Worm (Caenorhabditis elegans) whole organism, mixed stage, embryonic: ENCODE data around the gene R07B7.6.

ENCODE experiments used
- M03D4.4 ChIP-seq: sonication (generic microtip); optimal IDR thresholded peaks from 2 replicates; lab custom pipeline; 2017; ENCODE audit warnings: mild to moderate bottlenecking, missing genetic modification characterization, missing compliant biosample characterization
- bed-3 ChIP-seq: fragments of 200-800 bp; sonication (Bioruptor generic); optimal IDR thresholded peaks from 3 replicates; lab custom pipeline; 2018; ENCODE audit warnings: mild to moderate bottlenecking, missing genetic modification characterization, moderate library complexity, missing compliant biosample characterization
- blmp-1 ChIP-seq: fragments of 150-350 bp; optimal IDR thresholded peaks from 2 replicates; lab custom pipeline; 2014; ENCODE audit warnings: missing biosample characterization, missing genetic modification characterization
- ceh-43 ChIP-seq: fragments of 200-800 bp; sonication (Bioruptor generic); optimal IDR thresholded peaks from 2 replicates; lab custom pipeline; 2018; ENCODE audit warnings: mild to moderate bottlenecking, missing genetic modification characterization, moderate library complexity, missing compliant biosample characterization
- ceh-83 ChIP-seq: fragments of 200-800 bp; sonication (Bioruptor generic); optimal IDR thresholded peaks from 2 replicates; lab custom pipeline; 2018; ENCODE audit warnings: mild to moderate bottlenecking, missing genetic modification characterization, missing compliant biosample characterization
- ces-1 ChIP-seq: fragments of 150-350 bp; optimal IDR thresholded peaks from 2 replicates; lab custom pipeline; 2014; ENCODE audit warnings: missing biosample characterization, missing genetic modification reagents, missing genetic modification characterization
- cnd-1 ChIP-seq: fragments of 200-800 bp; sonication (Bioruptor generic); optimal IDR thresholded peaks from 2 replicates; lab custom pipeline; 2018; ENCODE audit warnings: mild to moderate bottlenecking, missing genetic modification characterization, missing compliant biosample characterization
- drap-1 ChIP-seq: fragments of 200-800 bp; sonication (Bioruptor generic); optimal IDR thresholded peaks from 3 replicates; lab custom pipeline; 2018; ENCODE audit warnings: mild to moderate bottlenecking, missing genetic modification characterization, missing compliant biosample characterization
- elt-1 ChIP-seq: sonication (generic microtip); optimal IDR thresholded peaks from 2 replicates; lab custom pipeline; 2017; ENCODE audit warnings: missing genetic modification characterization, mild to moderate bottlenecking, missing compliant biosample characterization, antibody characterized with exemption, moderate library complexity, borderline replicate concordance; ENCODE audit not compliant: insufficient read depth
- flh-1 ChIP-seq: fragments of 200-800 bp; sonication (Bioruptor generic); optimal IDR thresholded peaks from 2 replicates; lab custom pipeline; 2018; ENCODE audit warnings: mild to moderate bottlenecking, missing genetic modification characterization, moderate library complexity, missing compliant biosample characterization
- ham-2 ChIP-seq: fragments of 200-800 bp; sonication (Bioruptor generic); optimal IDR thresholded peaks from 2 replicates; lab custom pipeline; 2018; ENCODE audit warnings: mild to moderate bottlenecking, missing genetic modification characterization, missing compliant biosample characterization
- hlh-1 ChIP-seq: fragments of 150-350 bp; optimal IDR thresholded peaks from 2 replicates; lab custom pipeline; 2014; ENCODE audit warnings: missing biosample characterization, missing genetic modification reagents, missing genetic modification characterization
- lin-32 ChIP-seq: fragments of 200-800 bp; sonication (Bioruptor generic); optimal IDR thresholded peaks from 2 replicates; lab custom pipeline; 2018; ENCODE audit warnings: mild to moderate bottlenecking, missing genetic modification characterization, missing compliant biosample characterization
- lsy-2 ChIP-seq: fragments of 150-350 bp; optimal IDR thresholded peaks from 2 replicates; lab custom pipeline; 2014; ENCODE audit warnings: missing biosample characterization, missing genetic modification characterization
- mab-5 ChIP-seq: fragments of 150-350 bp; optimal IDR thresholded peaks from 2 replicates; lab custom pipeline; 2014; ENCODE audit warnings: missing biosample characterization, missing genetic modification characterization
- mep-1 ChIP-seq: fragments of 150-350 bp; optimal IDR thresholded peaks from 2 replicates; lab custom pipeline; 2017; ENCODE audit warnings: missing biosample characterization, missing genetic modification reagents, missing genetic modification characterization, inconsistent platforms
- mls-2 ChIP-seq: sonication (generic microtip); optimal IDR thresholded peaks from 2 replicates; lab custom pipeline; 2016; ENCODE audit warnings: mild to moderate bottlenecking, missing genetic modification characterization, moderate library complexity, missing compliant biosample characterization
- nhr-12 ChIP-seq: fragments of 150-350 bp; optimal IDR thresholded peaks from 2 replicates; lab custom pipeline; 2014; ENCODE audit warnings: missing biosample characterization, missing genetic modification characterization
- nhr-237 ChIP-seq: fragments of 150-350 bp; optimal IDR thresholded peaks from 2 replicates; lab custom pipeline; 2014; ENCODE audit warnings: missing biosample characterization, missing genetic modification characterization
- nhr-28 ChIP-seq: fragments of 150-350 bp; optimal IDR thresholded peaks from 2 replicates; lab custom pipeline; 2014; ENCODE audit warnings: missing biosample characterization, missing genetic modification characterization
- nhr-76 ChIP-seq: sonication (generic microtip); optimal IDR thresholded peaks from 2 replicates; lab custom pipeline; 2017; ENCODE audit warnings: missing biosample characterization, missing genetic modification characterization
- pha-4 ChIP-seq: fragments of 150-350 bp; optimal IDR thresholded peaks from 2 replicates; lab custom pipeline; 2018; ENCODE audit warnings: missing biosample characterization, missing genetic modification reagents, missing genetic modification characterization
- sem-2 ChIP-seq: fragments of 200-800 bp; sonication (Bioruptor generic); optimal IDR thresholded peaks from 2 replicates; lab custom pipeline; 2018; ENCODE audit warnings: mild to moderate bottlenecking, missing genetic modification characterization, missing compliant biosample characterization
- snpc-4 ChIP-seq: fragments of 150-350 bp; optimal IDR thresholded peaks from 2 replicates; lab custom pipeline; 2014; ENCODE audit warnings: missing biosample characterization, missing genetic modification characterization
- sptf-1 ChIP-seq: sonication (generic microtip); optimal IDR thresholded peaks from 2 replicates; lab custom pipeline; 2017; ENCODE audit warnings: mild to moderate bottlenecking, missing genetic modification characterization, moderate library complexity, missing compliant biosample characterization
- tbx-8 ChIP-seq: fragments of 200-800 bp; sonication (Bioruptor generic); optimal IDR thresholded peaks from 2 replicates; lab custom pipeline; 2018; ENCODE audit warnings: mild to moderate bottlenecking, missing genetic modification characterization, moderate library complexity, missing compliant biosample characterization
- unc-120 ChIP-seq: sonication (generic microtip); optimal IDR thresholded peaks from 2 replicates; lab custom pipeline; 2017; ENCODE audit warnings: missing genetic modification characterization, missing compliant biosample characterization; ENCODE audit not compliant: poor library complexity, severe bottlenecking
- unc-39 ChIP-seq: fragments of 150-350 bp; optimal IDR thresholded peaks from 2 replicates; lab custom pipeline; 2014; ENCODE audit warnings: missing biosample characterization, missing genetic modification characterization
- unc-62 ChIP-seq: fragments of 150-350 bp; optimal IDR thresholded peaks from 2 replicates; lab custom pipeline; 2014; ENCODE audit warnings: missing biosample characterization, missing genetic modification reagents, missing genetic modification characterization
- zip-8 ChIP-seq: fragments of 150-350 bp; optimal IDR thresholded peaks from 2 replicates; lab custom pipeline; 2014; ENCODE audit warnings: missing biosample characterization, missing genetic modification characterization
- ztf-11 ChIP-seq: fragments of 150-350 bp; optimal IDR thresholded peaks from 2 replicates; lab custom pipeline; 2014; ENCODE audit warnings: missing biosample characterization, missing genetic modification characterization

R07B7.6 gene

ce11 chrV:12038317-12038716, 36.5 kb downstream of the R07B7.6 start:
- TF ChIP-seq blmp-1 = no peak
- no peak for TF ChIP-seq nhr-12 (tag; lab: Kevin White, UChicago)
- peak; percentile 10 for TF ChIP-seq sem-2 (GFP tag; lab: Kevin White, UChicago)
- TF ChIP-seq snpc-4 (tag; lab: Kevin White, UChicago) = no peak
- TF ChIP-seq ham-2 (GFP tag; lab: Kevin White, UChicago) = no peak
- TF ChIP-seq unc-120 (tag; lab: Kevin White, UChicago) = no peak
- TF ChIP-seq unc-62 (GFP tag; lab: Kevin White, UChicago) = no peak
- TF ChIP-seq zip-8 (tag; lab: Kevin White, UChicago) = no peak
- no peak for TF ChIP-seq nhr-28
- peak; percentile 76 for TF ChIP-seq ceh-83
- TF ChIP-seq mls-2 (tag; lab: Kevin White, UChicago) = no peak

- TF ChIP-seq ham-2 (GFP tag; lab: Kevin White, UChicago) (no peak), ceh-83 (no peak), elt-1 (tag; lab: Kevin White, UChicago) (no peak), sptf-1 (no peak), unc-120 (tag; lab: Kevin White, UChicago) (no peak), pha-4 (no peak), ces-1 (GFP tag; lab: Kevin White, UChicago) (no peak), nhr-76 (tag; lab: Kevin White, UChicago) (no peak), tbx-8 (GFP tag; lab: Kevin White, UChicago) (no peak), hlh-1 (tag; lab: Kevin White, UChicago) (no peak), nhr-237 (no peak), cnd-1 (tag; lab: Kevin White, UChicago) (no peak), unc-39 (no peak), mab-5 (tag; lab: Kevin White, UChicago) (no peak), blmp-1 (no peak), drap-1 (GFP tag; lab: Kevin White, UChicago) (no peak), flh-1 (GFP tag; lab: Kevin White, UChicago) (no peak), bed-3 (GFP tag; lab: Kevin White, UChicago) (no peak), snpc-4 (tag; lab: Kevin White, UChicago) (no peak)
These were observed 36.9 kb downstream of the R07B7.6 start for ce11 chrV:12037889-12038288.

ce11 chrV:12036129-12036528, 38.7 kb downstream of the R07B7.6 start:
- TF ChIP-seq ces-1 (GFP tag; lab: Kevin White, UChicago) = peak; percentile 67
- no peak for TF ChIP-seq drap-1 (GFP tag; lab: Kevin White, UChicago)
- TF ChIP-seq lin-32 (GFP tag; lab: Kevin White, UChicago) = no peak

- TF ChIP-seq lsy-2 (tag; lab: Kevin White, UChicago) (no peak), ces-1 (GFP tag; lab: Kevin White, UChicago) (peak; percentile 73)
These were observed 40.9 kb downstream of the R07B7.6 start for ce11 chrV:12033841-12034240.

ce11 chrV:12032060-12032459, 42.7 kb downstream of the R07B7.6 start, which contains the start of gene pkc-1:
Gene pkc-1 (minus strand): TSS chrV:12032160.
- no peak for TF ChIP-seq ztf-11

ce11 chrV:12028151-12028550, 46.6 kb downstream of the R07B7.6 start:
- TF ChIP-seq elt-1 (tag; lab: Kevin White, UChicago) (no peak), blmp-1 (no peak), mls-2 (tag; lab: Kevin White, UChicago) (no peak), nhr-28 (no peak), bed-3 (GFP tag; lab: Kevin White, UChicago) (no peak), ztf-11 (no peak), tbx-8 (GFP tag; lab: Kevin White, UChicago) (no peak), ham-2 (GFP tag; lab: Kevin White, UChicago) (no peak), M03D4.4 (tag; lab: Kevin White, UChicago) (no peak), unc-120 (tag; lab: Kevin White, UChicago) (no peak), flh-1 (GFP tag; lab: Kevin White, UChicago) (no peak), ceh-43 (GFP tag; lab: Kevin White, UChicago) (no peak), nhr-237 (no peak), mep-1 (tag; lab: Kevin White, UChicago) (no peak), nhr-12 (tag; lab: Kevin White, UChicago) (no peak), ces-1 (GFP tag; lab: Kevin White, UChicago) (no peak), lsy-2 (tag; lab: Kevin White, UChicago) (no peak), lin-32 (GFP tag; lab: Kevin White, UChicago) (no peak), ceh-83 (no peak)
